Worm (Caenorhabditis elegans): Measurements from ENCODE around the gene K05F6.4.
"Not testable (repeated sequence)": the region's sequence is repeated elsewhere in the genome, so short reads cannot be mapped to it uniquely, and the experiment has no call there.

K05F6.4 gene

DNA sequence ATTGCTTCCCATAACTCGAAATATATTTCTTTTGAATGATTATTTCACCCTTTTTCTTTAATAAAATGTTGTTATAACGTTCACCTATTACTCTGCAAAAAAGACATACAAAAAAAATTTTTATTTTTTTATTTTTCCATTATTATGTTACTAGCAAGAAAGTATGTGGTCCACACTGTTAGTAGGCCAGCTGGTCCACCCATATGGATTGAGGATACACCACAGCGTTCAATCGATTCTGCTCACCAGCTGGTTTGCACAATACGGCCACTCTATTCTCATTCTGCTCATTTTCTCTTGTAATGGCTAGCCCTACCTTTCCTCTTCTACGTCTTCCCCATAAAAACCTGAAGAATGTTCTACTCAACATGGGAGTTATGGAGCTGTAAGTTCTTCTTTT, 4.7 kb upstream of the K05F6.4 start, which contains the start of gene fbxb-44:
Gene fbxb-44 (plus strand): TSS at position 301 of the 400 bp plus-strand sequence.
- no peak for TF ChIP-seq him-1 (tag; optimal IDR thresholded peaks at IDR 0.05)
- no peak for TF ChIP-seq dao-5 (tag; optimal IDR thresholded peaks at IDR 0.05)
- no peak for TF ChIP-seq W03F9.2 (tag; optimal IDR thresholded peaks at IDR 0.05)

ce11 chrII:1540628-1541027, 2.7 kb upstream of the K05F6.4 start, which contains the start of gene poml-4:
poml-4 (plus strand) TSS chrII:1540928.
- not testable (repeated sequence) for TF ChIP-seq him-1, dao-5, W03F9.2 (tag; optimal IDR thresholded peaks at IDR 0.05)

DNA sequence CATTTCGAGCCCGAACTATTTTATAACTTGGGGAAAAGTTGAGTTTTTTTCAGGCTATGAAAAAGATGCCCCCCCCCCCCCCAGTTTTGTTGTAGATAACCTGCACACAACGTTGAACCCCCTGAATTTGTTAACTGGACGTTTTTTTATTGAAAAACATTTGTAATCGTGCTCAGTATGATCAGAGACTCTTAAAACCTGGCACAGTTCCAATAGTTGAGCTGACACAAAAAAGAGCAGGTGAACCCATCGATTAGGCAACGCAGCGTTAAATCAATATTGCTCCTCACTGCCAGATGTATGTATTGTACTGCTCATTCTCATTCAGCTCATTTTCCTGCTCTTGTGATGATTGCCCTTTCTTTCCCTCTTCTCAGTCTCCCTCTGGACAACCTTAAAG, 2.3 kb downstream of the K05F6.4 start, which contains the start of gene K05F6.12:
Gene K05F6.12 (plus strand): TSS at position 301 of the 400 bp plus-strand sequence.
- TF ChIP-seq W03F9.2 (tag; optimal IDR thresholded peaks at IDR 0.05) (no peak), him-1 (tag; optimal IDR thresholded peaks at IDR 0.05) (no peak), dao-5 (tag; optimal IDR thresholded peaks at IDR 0.05) (no peak)

ce11 chrII:1550501-1550900, 7.2 kb downstream of the K05F6.4 start, which contains the start of the genes fbxb-52 and fbxb-51:
fbxb-52 (minus strand) TSS chrII:1550601.
fbxb-51 (plus strand) TSS chrII:1550712.
- TF ChIP-seq W03F9.2 (tag; optimal IDR thresholded peaks at IDR 0.05) (no peak), him-1 (tag; optimal IDR thresholded peaks at IDR 0.05) (no peak), dao-5 (tag; optimal IDR thresholded peaks at IDR 0.05) (no peak)

DNA sequence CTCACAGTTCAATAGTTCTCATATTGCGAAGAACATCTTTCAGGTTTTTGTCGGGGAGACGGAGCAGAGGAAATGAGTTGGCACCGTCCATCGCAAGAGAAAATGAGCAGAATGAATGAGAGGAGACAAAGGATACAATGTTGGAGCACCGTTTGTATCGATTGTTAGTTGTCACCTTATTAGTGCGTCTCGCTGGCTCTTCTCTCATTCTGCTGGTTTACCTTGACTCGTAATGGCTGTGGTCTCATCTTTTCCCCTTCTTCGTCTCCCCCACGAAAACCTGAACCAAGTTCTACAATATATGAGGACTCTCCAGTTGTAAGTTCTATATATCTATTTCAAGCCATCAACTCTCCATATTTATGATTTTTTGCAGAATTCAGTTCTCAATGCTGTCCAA, 12.9 kb downstream of the K05F6.4 start, which contains the start of the genes fbxb-54 and fbxb-50:
Gene fbxb-54 (minus strand): TSS at position 101 of the 400 bp plus-strand sequence.
Gene fbxb-50 (plus strand): TSS at position 227 of the 400 bp plus-strand sequence.
- not testable (repeated sequence) for TF ChIP-seq dao-5, him-1, W03F9.2 (tag; optimal IDR thresholded peaks at IDR 0.05)

ce11 chrII:1560839-1561238, 17.6 kb downstream of the K05F6.4 start:
- TF ChIP-seq him-1 (tag; optimal IDR thresholded peaks at IDR 0.05), result no peak
- TF ChIP-seq dao-5 (tag; optimal IDR thresholded peaks at IDR 0.05), result no peak
- TF ChIP-seq W03F9.2 (tag; optimal IDR thresholded peaks at IDR 0.05), result no peak

DNA sequence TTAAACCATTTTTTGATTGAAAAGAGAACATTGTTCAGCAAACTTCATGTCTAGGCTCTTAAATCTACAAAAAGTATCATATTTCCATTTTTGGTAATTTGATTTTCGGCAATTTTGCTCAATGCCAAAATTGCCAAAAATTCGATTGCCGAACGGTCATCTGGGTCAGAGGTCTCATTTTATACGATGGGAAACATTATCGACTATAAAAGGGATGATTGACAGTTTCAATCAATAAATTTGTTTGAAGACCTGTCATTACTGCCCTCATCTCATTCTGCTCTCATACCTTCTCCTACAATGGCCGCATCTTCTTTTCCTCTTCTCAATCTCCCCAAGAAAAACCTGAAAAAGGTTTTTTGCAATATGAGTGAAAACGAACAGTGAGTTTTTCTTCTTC, 18.6 kb downstream of the K05F6.4 start, which contains the start of gene K05F6.14:
Gene K05F6.14 (plus strand): TSS at position 301 of the 400 bp plus-strand sequence.
- TF ChIP-seq him-1 (tag; optimal IDR thresholded peaks at IDR 0.05) (no peak), dao-5 (tag; optimal IDR thresholded peaks at IDR 0.05) (no peak), W03F9.2 (tag; optimal IDR thresholded peaks at IDR 0.05) (no peak)

DNA sequence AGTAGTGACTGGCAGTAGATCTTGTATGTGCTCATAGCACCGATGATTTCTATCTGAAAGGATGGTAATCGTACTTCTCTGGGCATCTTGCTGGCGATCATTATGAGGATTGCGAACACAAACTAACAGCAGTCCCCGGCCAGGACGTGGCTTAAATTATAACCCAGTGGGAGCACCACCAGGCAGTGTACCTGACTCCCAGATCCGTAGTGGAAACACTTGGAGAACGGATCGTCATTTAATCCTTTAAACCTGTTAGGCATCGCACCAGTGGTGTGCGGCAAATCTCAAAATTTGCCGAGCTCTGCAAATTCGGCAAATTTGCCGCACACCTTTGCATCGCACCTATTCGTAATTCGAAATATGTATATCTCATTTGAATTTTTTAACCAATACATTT, 24.4 kb downstream of the K05F6.4 start, which contains the start of gene K05F6.8:
Gene K05F6.8 (minus strand): TSS at position 101 of the 400 bp plus-strand sequence.
- TF ChIP-seq dao-5 (tag; optimal IDR thresholded peaks at IDR 0.05) (no peak), him-1 (tag; optimal IDR thresholded peaks at IDR 0.05) (no peak), W03F9.2 (tag; optimal IDR thresholded peaks at IDR 0.05) (no peak)

ce11 chrII:1568214-1568613, 24.9 kb downstream of the K05F6.4 start, which contains the start of gene fbxb-49:
fbxb-49 (plus strand) TSS chrII:1568514.
- TF ChIP-seq W03F9.2 (tag; optimal IDR thresholded peaks at IDR 0.05) (no peak), dao-5 (tag; optimal IDR thresholded peaks at IDR 0.05) (no peak), him-1 (tag; optimal IDR thresholded peaks at IDR 0.05) (no peak)

- TF ChIP-seq dao-5 (tag; optimal IDR thresholded peaks at IDR 0.05) (no peak), him-1 (tag; optimal IDR thresholded peaks at IDR 0.05) (no peak), W03F9.2 (tag; optimal IDR thresholded peaks at IDR 0.05) (no peak)
These were observed 27.8 kb downstream of the K05F6.4 start, which contains the start of gene fbxb-46 for ce11 chrII:1571032-1571431. fbxb-46 (minus strand) TSS chrII:1571132.

- TF ChIP-seq him-1 (tag; optimal IDR thresholded peaks at IDR 0.05) (no peak), dao-5 (tag; optimal IDR thresholded peaks at IDR 0.05) (no peak), W03F9.2 (tag; optimal IDR thresholded peaks at IDR 0.05) (no peak)
These were observed 32.7 kb downstream of the K05F6.4 start, which contains the start of gene K05F6.10 for ce11 chrII:1576030-1576429. K05F6.10 (minus strand) TSS chrII:1576130.

- no peak for TF ChIP-seq W03F9.2 (tag; optimal IDR thresholded peaks at IDR 0.05)
- TF ChIP-seq dao-5 (tag; optimal IDR thresholded peaks at IDR 0.05), result no peak
- TF ChIP-seq him-1 (tag; optimal IDR thresholded peaks at IDR 0.05), result no peak
These were observed 33.5 kb downstream of the K05F6.4 start for ce11 chrII:1576772-1577171.

DNA sequence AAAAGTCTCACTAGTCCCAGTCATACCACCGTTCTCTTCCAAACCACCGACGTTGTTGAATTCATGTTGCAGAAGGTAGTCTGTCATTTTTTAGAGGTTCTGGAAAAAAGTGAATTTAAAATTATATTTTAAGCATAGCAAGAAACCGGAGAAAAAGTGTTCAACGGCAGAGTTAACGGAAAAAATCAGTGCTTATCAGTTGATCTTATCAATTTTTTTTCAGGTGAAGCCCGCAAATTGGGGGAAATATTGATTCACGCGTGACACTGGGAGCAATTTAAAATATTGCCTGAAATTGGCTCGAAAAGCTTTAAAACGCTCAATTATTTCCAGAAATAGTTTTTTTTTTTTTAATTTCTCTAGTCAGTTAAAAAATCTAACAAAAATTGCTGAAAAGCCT, 36.6 kb downstream of the K05F6.4 start, which contains the start of gene math-38:
Gene math-38 (minus strand): TSS at position 101 of the 400 bp plus-strand sequence.
- no peak for TF ChIP-seq dao-5 (tag; optimal IDR thresholded peaks at IDR 0.05)
- no peak for TF ChIP-seq him-1 (tag; optimal IDR thresholded peaks at IDR 0.05)
- no peak for TF ChIP-seq W03F9.2 (tag; optimal IDR thresholded peaks at IDR 0.05)

ce11 chrII:1584140-1584539, 40.9 kb downstream of the K05F6.4 start, which contains the start of gene clec-21:
clec-21 (minus strand) TSS chrII:1584240.
- TF ChIP-seq dao-5 (tag; optimal IDR thresholded peaks at IDR 0.05) (no peak), him-1 (tag; optimal IDR thresholded peaks at IDR 0.05) (no peak), W03F9.2 (tag; optimal IDR thresholded peaks at IDR 0.05) (no peak)
